Fruit fly (Drosophila melanogaster) whole organism, embryonic: ENCODE results near the gene CG42393.

Source experiments
- Asciz ChIP-seq: fragments of 200-800 bp; sonication (Bioruptor generic); optimal IDR thresholded peaks from 2 replicates; lab custom pipeline; 2017; ENCODE audit warnings: missing biosample characterization, mild to moderate bottlenecking, missing genetic modification characterization, missing genetic modification reagents
- Awh ChIP-seq: fragments of 200-800 bp; sonication (Bioruptor generic); IDR thresholded peaks from 2 replicates; pipeline ENCODE4, ENCODE4 v1.3.6; 2022; ENCODE audit warnings: missing biosample characterization, missing genetic modification characterization
- CG10959 ChIP-seq: fragments of 200-800 bp; sonication (Bioruptor generic); IDR thresholded peaks from 2 replicates; pipeline ENCODE4 v1.3.6; 2022; ENCODE audit warnings: missing biosample characterization, missing genetic modification characterization
- CG11456 ChIP-seq: fragments of 200-800 bp; sonication (Bioruptor generic); IDR thresholded peaks from 3 replicates; pipeline ENCODE4 v1.3.6; 2022; ENCODE audit warnings: missing biosample characterization, missing genetic modification characterization
- CG11504 ChIP-seq: fragments of 200-800 bp; sonication (Bioruptor generic); optimal IDR thresholded peaks from 3 replicates; lab custom pipeline; 2019; ENCODE audit warnings: missing biosample characterization, mild to moderate bottlenecking, missing genetic modification characterization, moderate library complexity
- CG12769 ChIP-seq: fragments of 200-800 bp; sonication (Bioruptor generic); optimal IDR thresholded peaks from 2 replicates; lab custom pipeline; 2019; ENCODE audit warnings: missing biosample characterization, mild to moderate bottlenecking, missing genetic modification characterization, moderate library complexity
- CG15479 ChIP-seq: fragments of 200-800 bp; sonication (Bioruptor generic); optimal IDR thresholded peaks from 3 replicates; lab custom pipeline; 2019; ENCODE audit warnings: missing biosample characterization, mild to moderate bottlenecking, missing genetic modification characterization, moderate library complexity
- CG2199 ChIP-seq: fragments of 200-800 bp; sonication (Bioruptor generic); IDR thresholded peaks from 3 replicates; pipeline ENCODE4 v1.3.6; 2022; ENCODE audit warnings: missing biosample characterization, missing genetic modification characterization
- CG3065 ChIP-seq: fragments of 200-800 bp; sonication (Bioruptor generic); optimal IDR thresholded peaks from 2 replicates; lab custom pipeline; 2016; ENCODE audit warnings: missing biosample characterization, missing genetic modification characterization
- CG3163 ChIP-seq: fragments of 200-800 bp; sonication (Bioruptor generic); optimal IDR thresholded peaks from 3 replicates; lab custom pipeline; 2016; ENCODE audit warnings: missing biosample characterization, missing genetic modification characterization
- CG34422 ChIP-seq: fragments of 200-800 bp; sonication (Bioruptor generic); IDR thresholded peaks from 3 replicates; pipeline ENCODE4 v1.3.6; 2022; ENCODE audit warnings: missing biosample characterization, missing genetic modification characterization
- CG42726 ChIP-seq: fragments of 200-800 bp; sonication (Bioruptor generic); IDR thresholded peaks from 2 replicates; pipeline ENCODE4 v1.3.6; 2022; ENCODE audit warnings: missing biosample characterization, missing genetic modification characterization; ENCODE audit not compliant: partially characterized antibody
- CG4404 ChIP-seq: fragments of 200-800 bp; sonication (Bioruptor generic); IDR thresholded peaks from 2 replicates; pipeline ENCODE4 v1.3.6; 2022; ENCODE audit warnings: missing biosample characterization, missing genetic modification characterization
- CG5953 ChIP-seq: fragments of 200-800 bp; sonication (Bioruptor generic); IDR thresholded peaks from 2 replicates; pipeline ENCODE4 v1.3.6; 2022; ENCODE audit warnings: missing biosample characterization, missing genetic modification characterization
- CG7839 ChIP-seq: fragments of 200-800 bp; sonication (Bioruptor generic); optimal IDR thresholded peaks from 3 replicates; lab custom pipeline; 2018; ENCODE audit warnings: missing biosample characterization, mild to moderate bottlenecking, missing genetic modification characterization, moderate library complexity
- CG7987 ChIP-seq: fragments of 200-800 bp; sonication (Bioruptor generic); optimal IDR thresholded peaks from 2 replicates; lab custom pipeline; 2018; ENCODE audit warnings: missing biosample characterization, mild to moderate bottlenecking, missing genetic modification characterization, moderate library complexity
- CG8388 ChIP-seq: fragments of 200-800 bp; sonication (Bioruptor generic); optimal IDR thresholded peaks from 2 replicates; lab custom pipeline; 2019; ENCODE audit warnings: missing biosample characterization, mild to moderate bottlenecking, missing genetic modification characterization, moderate library complexity
- CkIIα-i1 ChIP-seq: fragments of 200-800 bp; sonication (Bioruptor generic); IDR thresholded peaks from 2 replicates; pipeline ENCODE4 v1.3.6; 2022; ENCODE audit warnings: missing biosample characterization, missing genetic modification characterization
- Dbx ChIP-seq: fragments of 200-800 bp; sonication (Bioruptor generic); IDR thresholded peaks from 3 replicates; pipeline ENCODE4 v1.3.6; 2022; ENCODE audit warnings: missing biosample characterization, missing genetic modification characterization
- Drgx ChIP-seq: fragments of 200-800 bp; sonication (Bioruptor generic); IDR thresholded peaks from 2 replicates; pipeline ENCODE4 v1.3.6; 2022; ENCODE audit warnings: missing biosample characterization, missing genetic modification characterization
- ERR ChIP-seq: fragments of 200-800 bp; sonication (Bioruptor generic); optimal IDR thresholded peaks from 2 replicates; lab custom pipeline; 2016; ENCODE audit warnings: missing biosample characterization, missing genetic modification characterization
- Ets65A ChIP-seq: fragments of 200-800 bp; sonication (Bioruptor generic); peaks from one replicate; lab custom pipeline; 2016; ENCODE audit warnings: missing biosample characterization, missing genetic modification characterization
- Gsc ChIP-seq: fragments of 200-800 bp; sonication (Bioruptor generic); IDR thresholded peaks from 2 replicates; pipeline ENCODE4 v1.3.6; 2022; ENCODE audit warnings: missing biosample characterization, missing genetic modification characterization
- HLH4C ChIP-seq: fragments of 200-800 bp; sonication (Bioruptor generic); IDR thresholded peaks from 3 replicates; pipeline ENCODE4 v1.3.6; 2022; ENCODE audit warnings: missing biosample characterization, missing genetic modification characterization; ENCODE audit not compliant: partially characterized antibody
- Lhr ChIP-seq: fragments of 200-800 bp; sonication (Bioruptor generic); optimal IDR thresholded peaks from 3 replicates; lab custom pipeline; 2017; ENCODE audit warnings: mild to moderate bottlenecking, missing biosample characterization, missing genetic modification reagents, missing genetic modification characterization
- Lpt ChIP-seq: fragments of >200 bp; optimal IDR thresholded peaks from 2 replicates; lab custom pipeline; 2018; ENCODE audit warnings: missing biosample characterization, missing genetic modification characterization
- Max ChIP-seq: fragments of 200-800 bp; sonication (Bioruptor generic); optimal IDR thresholded peaks from 2 replicates; lab custom pipeline; 2016; ENCODE audit warnings: missing biosample characterization, mild to moderate bottlenecking, missing genetic modification characterization
- Mrtf ChIP-seq: fragments of 200-800 bp; sonication (Bioruptor generic); IDR thresholded peaks from 3 replicates; pipeline ENCODE4 v1.3.6; 2022; ENCODE audit warnings: missing biosample characterization, missing genetic modification characterization
- Oaz ChIP-seq: fragments of 200-800 bp; sonication (Bioruptor generic); IDR thresholded peaks from 2 replicates; pipeline ENCODE4 v1.3.6; 2022; ENCODE audit warnings: missing biosample characterization, missing genetic modification characterization
- Ravus ChIP-seq: fragments of 200-800 bp; sonication (Bioruptor generic); IDR thresholded peaks from 2 replicates; pipeline ENCODE4 v1.3.6; 2022; ENCODE audit warnings: missing biosample characterization, missing genetic modification characterization
- Trl ChIP-seq, 3 experiments: fragments of >200 bp in 2 of 3; fragments of 200-800 bp in 1 of 3; sonication (Bioruptor generic) in 1 of 3; optimal IDR thresholded peaks; 2 replicates in 1 of 3; 3 replicates in 2 of 3; lab custom pipeline; 2016 to 2017; ENCODE audit warnings: missing biosample characterization in 1 of 3, missing genetic modification characterization in 1 of 3
- Xrp1 ChIP-seq: fragments of 200-800 bp; sonication (Bioruptor generic); IDR thresholded peaks from 2 replicates; pipeline ENCODE4 v1.3.6; 2022; ENCODE audit warnings: missing biosample characterization, missing genetic modification characterization
- cato ChIP-seq: fragments of 200-800 bp; sonication (Bioruptor generic); optimal IDR thresholded peaks from 2 replicates; lab custom pipeline; 2016; ENCODE audit warnings: missing biosample characterization, missing genetic modification characterization, borderline replicate concordance
- cg ChIP-seq: fragments of 200-800 bp; sonication (Bioruptor generic); optimal IDR thresholded peaks from 3 replicates; lab custom pipeline; 2019; ENCODE audit warnings: missing biosample characterization, mild to moderate bottlenecking, missing genetic modification characterization, moderate library complexity
- crc ChIP-seq: fragments of 200-800 bp; sonication (Bioruptor generic); optimal IDR thresholded peaks from 2 replicates; lab custom pipeline; 2016; ENCODE audit warnings: missing biosample characterization, missing genetic modification characterization
- da ChIP-seq: fragments of 200-800 bp; sonication (Bioruptor generic); optimal IDR thresholded peaks from 2 replicates; lab custom pipeline; 2016; ENCODE audit warnings: missing biosample characterization, missing genetic modification characterization
- dimm ChIP-seq: fragments of 200-800 bp; sonication (Bioruptor generic); IDR thresholded peaks from 2 replicates; pipeline ENCODE4 v1.3.6; 2022; ENCODE audit warnings: missing biosample characterization, missing genetic modification characterization
- hbn ChIP-seq: fragments of 200-800 bp; sonication (Bioruptor generic); IDR thresholded peaks from 2 replicates; pipeline ENCODE4 v1.3.6; 2022; ENCODE audit warnings: missing biosample characterization, missing genetic modification characterization; ENCODE audit not compliant: partially characterized antibody
- ind ChIP-seq: fragments of 200-800 bp; sonication (Bioruptor generic); optimal IDR thresholded peaks from 3 replicates; lab custom pipeline; 2016; ENCODE audit warnings: missing biosample characterization, missing genetic modification characterization
- kay ChIP-seq: fragments of 200-800 bp; sonication (Bioruptor generic); optimal IDR thresholded peaks from 2 replicates; lab custom pipeline; 2016; ENCODE audit warnings: missing biosample characterization, missing genetic modification characterization
- lab ChIP-seq: fragments of 200-800 bp; sonication (Bioruptor generic); optimal IDR thresholded peaks from 3 replicates; lab custom pipeline; 2017; ENCODE audit warnings: missing biosample characterization, missing genetic modification characterization, mild to moderate bottlenecking, moderate library complexity, missing genetic modification reagents
- lmd ChIP-seq: fragments of 200-800 bp; sonication (Bioruptor generic); IDR thresholded peaks from 2 replicates; pipeline ENCODE4 v1.3.6; 2022; ENCODE audit warnings: missing biosample characterization, missing genetic modification characterization
- nom ChIP-seq: fragments of 200-800 bp; sonication (Bioruptor generic); optimal IDR thresholded peaks from 2 replicates; lab custom pipeline; 2017; ENCODE audit warnings: missing biosample characterization, missing genetic modification characterization, mild to moderate bottlenecking, moderate library complexity, missing genetic modification reagents
- pan ChIP-seq, 4 experiments: fragments of >200 bp in 3 of 4; fragments of 200-800 bp in 1 of 4; sonication (Bioruptor generic) in 1 of 4; optimal IDR thresholded peaks in 3 of 4; IDR thresholded peaks in 1 of 4; 2 replicates each; pipeline versions ENCODE4 v1.3.6 to Lab custom; 2017 to 2022; ENCODE audit warnings: missing biosample characterization in 2 of 4, missing genetic modification characterization in 2 of 4, mixed read lengths in 1 of 4
- sisA ChIP-seq: fragments of 200-800 bp; sonication (Bioruptor generic); IDR thresholded peaks from 2 replicates; pipeline ENCODE4 v1.3.6; 2022; ENCODE audit warnings: missing biosample characterization, missing genetic modification characterization
- slbo ChIP-seq: fragments of 200-800 bp; sonication (Bioruptor generic); IDR thresholded peaks from 2 replicates; pipeline ENCODE4 v1.3.6; 2022; ENCODE audit warnings: missing biosample characterization, missing genetic modification characterization
- ttk ChIP-seq: fragments of 200-800 bp; sonication (Bioruptor generic); IDR thresholded peaks from 2 replicates; pipeline ENCODE4 v2.1.2; 2022; ENCODE audit warnings: missing biosample characterization, missing genetic modification characterization
- unc-4 ChIP-seq: fragments of 200-800 bp; sonication (Bioruptor generic); IDR thresholded peaks from 2 replicates; pipeline ENCODE4 v1.3.6; 2022; ENCODE audit warnings: missing biosample characterization, missing genetic modification characterization; ENCODE audit not compliant: partially characterized antibody
- vvl ChIP-seq: fragments of 200-800 bp; sonication (Bioruptor generic); IDR thresholded peaks from 2 replicates; pipeline ENCODE4 v1.3.6; 2022; ENCODE audit warnings: missing biosample characterization, missing genetic modification characterization
- wdn ChIP-seq: fragments of 200-800 bp; sonication (Bioruptor generic); IDR thresholded peaks from 2 replicates; pipeline ENCODE4 v1.3.6; 2022; ENCODE audit warnings: missing biosample characterization, missing genetic modification characterization
- zfh1 ChIP-seq: fragments of 200-800 bp; sonication (Bioruptor generic); IDR thresholded peaks from 3 replicates; pipeline ENCODE4 v1.3.6; 2022; ENCODE audit warnings: missing biosample characterization, missing genetic modification characterization

CG42393 gene

dm6 chr3L:18021886-18022285, 20.6 kb upstream of the CG42393 start:
- no peak for TF ChIP-seq Lhr
- TF ChIP-seq HLH4C (GFP tag; lab: Robert Waterston, UW) = no peak
- no peak for TF ChIP-seq CG15479 (GFP tag; lab: Kevin White, UChicago)
- TF ChIP-seq Oaz (GFP tag; lab: Robert Waterston, UW) = no peak
- TF ChIP-seq lmd (GFP tag; lab: Robert Waterston, UW) = 0 out of 2 replicates have a peak, but pooled peaks have one; percentile 16
- TF ChIP-seq CG5953 = no peak
- peak; percentile 58 for TF ChIP-seq Ets65A (GFP tag; lab: Kevin White, UChicago)
- peak; percentile 32; the same call in 1 of the 2 replicates for TF ChIP-seq sisA (GFP tag; lab: Robert Waterston, UW)
- TF ChIP-seq Mrtf (GFP tag; lab: Robert Waterston, UW) = 0 out of 3 replicates have a peak, but pooled peaks have one; percentile 11
- TF ChIP-seq CG3163 = no peak
- peak; percentile 79 for TF ChIP-seq Drgx (GFP tag; lab: Robert Waterston, UW)
- no peak for TF ChIP-seq ind
- TF ChIP-seq slbo (GFP tag; lab: Robert Waterston, UW) = 0 out of 2 replicates have a peak, but pooled peaks have one; percentile 15
- TF ChIP-seq pan (optimal IDR thresholded peaks at IDR 0.05; lab: Kevin White, UChicago) = no peak
- no peak for TF ChIP-seq pan (GFP tag; optimal IDR thresholded peaks at IDR 0.05 in 1 of 2, IDR thresholded peaks at IDR 0.05 in 1 of 2)
- no peak for TF ChIP-seq CG11504
- TF ChIP-seq Gsc (GFP tag; lab: Robert Waterston, UW) = no peak
- peak in 1 of 2 experiments; percentile 52 for TF ChIP-seq Trl (optimal IDR thresholded peaks at IDR 0.05; lab: Kevin White, UChicago)
- no peak for TF ChIP-seq Trl (GFP tag; optimal IDR thresholded peaks at IDR 0.05; lab: Kevin White, UChicago)
- 0 out of 2 replicates have a peak, but pooled peaks have one; percentile 15 for TF ChIP-seq CG10959 (GFP tag; lab: Robert Waterston, UW)
- no peak for TF ChIP-seq Ravus (GFP tag; lab: Robert Waterston, UW)
- TF ChIP-seq ttk = no peak
- TF ChIP-seq zfh1 (GFP tag; lab: Robert Waterston, UW) = 0 out of 3 replicates have a peak, but pooled peaks have one; percentile 29
- TF ChIP-seq Xrp1 (GFP tag; lab: Robert Waterston, UW) = peak; percentile 19; the same call in 1 of the 2 replicates
- TF ChIP-seq crc (GFP tag; lab: Kevin White, UChicago) = no peak
- TF ChIP-seq hbn (GFP tag; lab: Robert Waterston, UW) = no peak
- TF ChIP-seq CG34422 (GFP tag; lab: Robert Waterston, UW) = 0 out of 3 replicates have a peak, but pooled peaks have one; percentile 44
- TF ChIP-seq CG11456 (GFP tag; lab: Robert Waterston, UW) = 0 out of 3 replicates have a peak, but pooled peaks have one; percentile 44
- peak; percentile 12; the same call in 1 of the 2 replicates for TF ChIP-seq vvl
- no peak for TF ChIP-seq dimm (GFP tag; lab: Robert Waterston, UW)
- no peak for TF ChIP-seq kay (GFP tag; lab: Kevin White, UChicago)
- no peak for TF ChIP-seq lab (GFP tag; lab: Kevin White, UChicago)

- no peak for TF ChIP-seq Asciz
- no peak for TF ChIP-seq wdn (GFP tag; lab: Robert Waterston, UW)
- peak; percentile 9 for TF ChIP-seq da (GFP tag; lab: Kevin White, UChicago)
- peak; percentile 79 for TF ChIP-seq cg
- TF ChIP-seq CG2199 (GFP tag; lab: Robert Waterston, UW) = no peak
- TF ChIP-seq CG3065 (GFP tag; lab: Kevin White, UChicago) = no peak
- TF ChIP-seq CG4404 (GFP tag; lab: Robert Waterston, UW) = no peak
- no peak for TF ChIP-seq CkIIα-i1 (GFP tag; lab: Robert Waterston, UW)
- TF ChIP-seq CG7839 = no peak
- no peak for TF ChIP-seq Max (GFP tag; lab: Kevin White, UChicago)
- TF ChIP-seq ERR (GFP tag; lab: Kevin White, UChicago) = no peak
- no peak for TF ChIP-seq Lpt (GFP tag; lab: Kevin White, UChicago)
- TF ChIP-seq nom (GFP tag; lab: Kevin White, UChicago) = peak; percentile 8
- no peak for TF ChIP-seq Awh
- no peak for TF ChIP-seq unc-4
- TF ChIP-seq cato (GFP tag; lab: Kevin White, UChicago) = no peak
- no peak for TF ChIP-seq CG8388 (GFP tag; lab: Kevin White, UChicago)
- TF ChIP-seq CG7987 (GFP tag; lab: Kevin White, UChicago) = peak; percentile 40
- peak; percentile 39 for TF ChIP-seq CG12769 (tag; lab: Kevin White, UChicago)
- TF ChIP-seq CG42726 (GFP tag; lab: Robert Waterston, UW) = no peak
- TF ChIP-seq Dbx (GFP tag; lab: Robert Waterston, UW) = no peak
Measured at dm6 chr3L:18022479-18022950, 20.0 kb upstream of the CG42393 start.
